Worm (Caenorhabditis elegans) whole organism, L2 larva: ENCODE measurements around the gene Y48G9A.11.

Experiments used
- F13H6.1 ChIP-seq: sonication (generic microtip); optimal IDR thresholded peaks from 2 replicates; lab custom pipeline; 2016; ENCODE audit warnings: missing genetic modification characterization, missing compliant biosample characterization
- R02D3.7 ChIP-seq: fragments of 150-350 bp; optimal IDR thresholded peaks from 2 replicates; lab custom pipeline; 2014; ENCODE audit warnings: missing biosample characterization, missing genetic modification characterization
- ceh-82 ChIP-seq: fragments of 150-350 bp; optimal IDR thresholded peaks from 2 replicates; lab custom pipeline; 2014; ENCODE audit warnings: missing biosample characterization, missing genetic modification characterization
- lin-13 ChIP-seq: fragments of 150-350 bp; optimal IDR thresholded peaks from 2 replicates; lab custom pipeline; 2014; ENCODE audit warnings: missing biosample characterization, missing genetic modification reagents, missing genetic modification characterization
- lin-39 ChIP-seq: fragments of 150-350 bp; optimal IDR thresholded peaks from 2 replicates; lab custom pipeline; 2014; ENCODE audit warnings: missing biosample characterization, missing genetic modification reagents, missing genetic modification characterization
- mdl-1 ChIP-seq, 2 experiments: fragments of 150-350 bp in 1 of 2; sonication (generic microtip) in 1 of 2; optimal IDR thresholded peaks; 2 replicates each; lab custom pipeline; 2017; ENCODE audit warnings: missing biosample characterization in 2 of 2, missing genetic modification characterization in 2 of 2
- nhr-11 ChIP-seq: fragments of 150-350 bp; optimal IDR thresholded peaks from 2 replicates; lab custom pipeline; 2014; ENCODE audit warnings: missing biosample characterization, missing genetic modification characterization
- nhr-237 ChIP-seq: fragments of 150-350 bp; optimal IDR thresholded peaks from 2 replicates; lab custom pipeline; 2014; ENCODE audit warnings: missing biosample characterization, missing genetic modification characterization
- nhr-6 ChIP-seq: fragments of 150-350 bp; optimal IDR thresholded peaks from 2 replicates; lab custom pipeline; 2014; ENCODE audit warnings: missing biosample characterization, missing genetic modification characterization
- peb-1 ChIP-seq: fragments of 150-350 bp; optimal IDR thresholded peaks from 2 replicates; lab custom pipeline; 2014; ENCODE audit warnings: missing biosample characterization, missing genetic modification characterization
- skn-1 ChIP-seq: sonication (generic microtip); optimal IDR thresholded peaks from 2 replicates; lab custom pipeline; 2017; ENCODE audit warnings: missing biosample characterization, missing genetic modification characterization
- snpc-4 ChIP-seq: fragments of 150-350 bp; optimal IDR thresholded peaks from 2 replicates; lab custom pipeline; 2014; ENCODE audit warnings: missing biosample characterization, missing genetic modification characterization
- unc-39 ChIP-seq: fragments of 150-350 bp; optimal IDR thresholded peaks from 2 replicates; lab custom pipeline; 2014; ENCODE audit warnings: missing biosample characterization, missing genetic modification characterization
- ztf-11 ChIP-seq: sonication (generic microtip); optimal IDR thresholded peaks from 2 replicates; lab custom pipeline; 2017; ENCODE audit warnings: missing biosample characterization, missing genetic modification characterization

DNA sequence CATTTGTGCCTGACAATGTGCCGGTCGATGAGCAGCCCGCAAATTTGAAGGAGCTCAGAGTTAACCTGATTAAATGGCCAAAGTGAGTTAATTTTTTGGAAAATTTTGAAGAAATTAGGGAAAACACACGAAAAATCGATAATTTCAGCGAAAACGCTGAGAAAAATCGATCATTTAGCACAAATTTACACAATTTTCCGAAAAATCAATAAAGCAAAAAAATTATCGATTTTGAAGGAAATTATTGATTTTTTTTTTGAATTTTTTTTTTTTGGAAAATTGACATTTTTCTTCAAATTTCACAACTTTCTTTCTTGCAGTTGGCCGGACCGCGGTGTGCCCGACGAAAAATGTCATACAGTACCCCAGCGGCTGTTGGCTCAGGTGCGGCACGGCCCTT is 18.5 kb downstream of the Y48G9A.11 start:
- TF ChIP-seq mdl-1 (tag; optimal IDR thresholded peaks at IDR 0.05; lab: Kevin White, UChicago) (no peak), lin-13 (GFP tag; lab: Kevin White, UChicago) (no peak), peb-1 (tag; lab: Kevin White, UChicago) (no peak), R02D3.7 (tag; lab: Kevin White, UChicago) (no peak), nhr-11 (no peak), F13H6.1 (no peak), ztf-11 (no peak), unc-39 (tag; lab: Kevin White, UChicago) (no peak), ceh-82 (no peak), lin-39 (tag; lab: Kevin White, UChicago) (no peak), skn-1 (tag; lab: Kevin White, UChicago) (no peak), snpc-4 (no peak), nhr-237 (tag; lab: Kevin White, UChicago) (no peak), nhr-6 (no peak)
